Fruit fly (Drosophila melanogaster): ENCODE results near the gene vrs.
A peak's percentile ranks its signal among the peaks of the same experiment; 100 is the strongest.

Gene vrs

dm6 chr3R:12413274-12413958 lies 34.0 kb upstream of the vrs start, which contains the start of the genes Dip-C and pps (continued):
- TF ChIP-seq gcm2 (GFP tag; optimal IDR thresholded peaks at IDR 0.05) (no peak), dmrt11E (tag; optimal IDR thresholded peaks at IDR 0.05) (no peak), CG43689 (GFP tag; IDR thresholded peaks at IDR 0.05) (no peak), bbx (GFP tag; IDR thresholded peaks at IDR 0.05; ENCODE audit: partially characterized antibody) (peak; percentile 80), Dip3 (GFP tag; optimal IDR thresholded peaks at IDR 0.05) (no peak), CG9797 (GFP tag; optimal IDR thresholded peaks at IDR 0.05) (peak; percentile 70), Trl (optimal IDR thresholded peaks at IDR 0.05) (no peak), Trl (GFP tag; optimal IDR thresholded peaks at IDR 0.05) (no peak), Hsf (GFP tag; optimal IDR thresholded peaks at IDR 0.05) (no peak), CG30020 (tag; optimal IDR thresholded peaks at IDR 0.05) (peak; percentile 27), CG17568 (GFP tag; optimal IDR thresholded peaks at IDR 0.05) (no peak), Ets97D (GFP tag; optimal IDR thresholded peaks at IDR 0.05) (no peak), MBD-R2 (GFP tag; IDR thresholded peaks at IDR 0.05) (peak; percentile 84), sna (GFP tag; IDR thresholded peaks at IDR 0.05; ENCODE audit: partially characterized antibody) (peak; percentile 62; the same call in 1 of the 2 replicates), nerfin-1 (tag; optimal IDR thresholded peaks at IDR 0.05) (no peak), CG11085 (GFP tag; IDR thresholded peaks at IDR 0.05) (no peak), CG15601 (tag; optimal IDR thresholded peaks at IDR 0.05) (no peak), Sox100B (GFP tag; optimal IDR thresholded peaks at IDR 0.05) (no peak), stwl (tag; optimal IDR thresholded peaks at IDR 0.05) (peak; percentile 91), chinmo (GFP tag; IDR thresholded peaks at IDR 0.05; ENCODE audit: partially characterized antibody) (no peak), exex (tag; optimal IDR thresholded peaks at IDR 0.05) (peak; percentile 59), CG17829 (tag; optimal IDR thresholded peaks at IDR 0.05) (peak; percentile 56), Max (GFP tag; optimal IDR thresholded peaks at IDR 0.05) (no peak), CG34376 (GFP tag; optimal IDR thresholded peaks at IDR 0.05) (peak; percentile 44), E2f2 (GFP tag; IDR thresholded peaks at IDR 0.05) (peak; percentile 20; the same call in 1 of the 2 replicates), zf30C (GFP tag; optimal IDR thresholded peaks at IDR 0.05) (no peak), phol (tag; optimal IDR thresholded peaks at IDR 0.05) (peak; percentile 46), esg (GFP tag; conservative IDR thresholded peaks at IDR 0.05) (no peak), pita (GFP tag; optimal IDR thresholded peaks at IDR 0.05) (no peak), lola (GFP tag; optimal IDR thresholded peaks at IDR 0.05) (no peak), CG1024 (GFP tag; IDR thresholded peaks at IDR 0.05) (no peak), CG10274 (GFP tag; optimal IDR thresholded peaks at IDR 0.05) (no peak), so (GFP tag; IDR thresholded peaks at IDR 0.05) (no peak), CG18764 (GFP tag; optimal IDR thresholded peaks at IDR 0.05) (no peak), tup (GFP tag; optimal IDR thresholded peaks at IDR 0.05) (no peak), CG10979 (tag; optimal IDR thresholded peaks at IDR 0.05) (peak; percentile 18), Rfx (GFP tag; IDR thresholded peaks at IDR 0.05) (0 out of 2 replicates have a peak, but pooled peaks have one; percentile 12), ara (GFP tag; IDR thresholded peaks at IDR 0.05) (no peak), GATAe (GFP tag; conservative IDR thresholded peaks at IDR 0.05) (no peak), yki (optimal IDR thresholded peaks at IDR 0.05) (no peak), klu (GFP tag; IDR thresholded peaks at IDR 0.05) (no peak), Blimp-1 (GFP tag; optimal IDR thresholded peaks at IDR 0.05) (no peak), CG12104 (GFP tag; optimal IDR thresholded peaks at IDR 0.05) (peak; percentile 12), Dp (GFP tag; optimal IDR thresholded peaks at IDR 0.05) (peak; percentile 29), ato (GFP tag; IDR thresholded peaks at IDR 0.05; ENCODE audit: partially characterized antibody) (peak; percentile 58; the same call in 1 of the 2 replicates), hbn (GFP tag; IDR thresholded peaks at IDR 0.05; ENCODE audit: partially characterized antibody) (peak; percentile 73), h (optimal IDR thresholded peaks at IDR 0.05) (no peak), NFAT (GFP tag; IDR thresholded peaks at IDR 0.05) (no peak), Sry-β (GFP tag; optimal IDR thresholded peaks at IDR 0.05) (no peak), CG16813 (GFP tag; IDR thresholded peaks at IDR 0.05; ENCODE audit: partially characterized antibody) (peak; percentile 70)
